Fruit fly (Drosophila melanogaster) whole organism, embryonic: ENCODE data around the gene Miox.

Experiments
- ATbp ChIP-seq: fragments of 200-800 bp; sonication (Bioruptor generic); optimal IDR thresholded peaks from 2 replicates; lab custom pipeline; 2017; ENCODE audit warnings: missing biosample characterization, mild to moderate bottlenecking, missing genetic modification characterization, missing genetic modification reagents
- Ada2b ChIP-seq: fragments of 200-800 bp; sonication (Bioruptor generic); IDR thresholded peaks from 2 replicates; pipeline ENCODE4 v1.3.6; 2022; ENCODE audit warnings: missing biosample characterization, missing genetic modification characterization
- Atf6 ChIP-seq: fragments of 200-800 bp; sonication (Bioruptor generic); IDR thresholded peaks from 2 replicates; pipeline ENCODE4 v1.3.6; 2022; ENCODE audit warnings: missing biosample characterization, missing genetic modification characterization
- B-H2 ChIP-seq: fragments of 200-800 bp; sonication (Bioruptor generic); optimal IDR thresholded peaks from 2 replicates; lab custom pipeline; 2018; ENCODE audit warnings: missing biosample characterization, mild to moderate bottlenecking, missing genetic modification characterization
- CG10654 ChIP-seq: fragments of 200-800 bp; sonication (Bioruptor generic); optimal IDR thresholded peaks from 2 replicates; lab custom pipeline; 2016; ENCODE audit warnings: missing biosample characterization, missing genetic modification characterization
- CG10959 ChIP-seq: fragments of 200-800 bp; sonication (Bioruptor generic); IDR thresholded peaks from 2 replicates; pipeline ENCODE4 v1.3.6; 2022; ENCODE audit warnings: missing biosample characterization, missing genetic modification characterization
- CG12104 ChIP-seq: fragments of 200-800 bp; sonication (Bioruptor generic); optimal IDR thresholded peaks from 3 replicates; lab custom pipeline; 2016; ENCODE audit warnings: missing biosample characterization, missing genetic modification characterization
- CG12744 ChIP-seq: fragments of 200-800 bp; sonication (Bioruptor generic); optimal IDR thresholded peaks from 2 replicates; lab custom pipeline; 2016; ENCODE audit warnings: missing biosample characterization, missing genetic modification characterization
- CG13775 ChIP-seq: fragments of 200-800 bp; sonication (Bioruptor generic); optimal IDR thresholded peaks from 3 replicates; lab custom pipeline; 2017; ENCODE audit warnings: missing biosample characterization, mild to moderate bottlenecking, missing genetic modification characterization
- CG14860 ChIP-seq: fragments of 200-800 bp; sonication (Bioruptor generic); IDR thresholded peaks from 3 replicates; pipeline ENCODE4 v1.3.6; 2022; ENCODE audit warnings: missing biosample characterization, missing genetic modification characterization; ENCODE audit not compliant: partially characterized antibody
- CG2678 ChIP-seq: fragments of 200-800 bp; sonication (Bioruptor generic); optimal IDR thresholded peaks from 3 replicates; lab custom pipeline; 2019; ENCODE audit warnings: missing biosample characterization, mild to moderate bottlenecking, missing genetic modification characterization, moderate library complexity
- CG2712 ChIP-seq: fragments of 200-800 bp; optimal IDR thresholded peaks from 3 replicates; lab custom pipeline; 2019; ENCODE audit warnings: missing biosample characterization, mild to moderate bottlenecking, missing genetic modification characterization, moderate library complexity
- CG32772 ChIP-seq: fragments of 200-800 bp; sonication (Bioruptor generic); IDR thresholded peaks from 2 replicates; pipeline ENCODE4 v1.3.6; 2022; ENCODE audit warnings: missing biosample characterization, missing genetic modification characterization
- CG4328 ChIP-seq: fragments of 200-800 bp; sonication (Bioruptor generic); optimal IDR thresholded peaks from 3 replicates; lab custom pipeline; 2017; ENCODE audit warnings: missing biosample characterization, missing genetic modification reagents, missing genetic modification characterization
- CG4424 ChIP-seq: fragments of 200-800 bp; sonication (Bioruptor generic); optimal IDR thresholded peaks from 3 replicates; lab custom pipeline; 2016; ENCODE audit warnings: missing biosample characterization, missing genetic modification characterization
- CG4730 ChIP-seq: fragments of 200-800 bp; sonication (Bioruptor generic); IDR thresholded peaks from 2 replicates; pipeline ENCODE4 v1.3.6; 2022; ENCODE audit warnings: missing biosample characterization, missing genetic modification characterization
- CG5180 ChIP-seq: fragments of 200-800 bp; sonication (Bioruptor generic); optimal IDR thresholded peaks from 3 replicates; lab custom pipeline; 2017; ENCODE audit warnings: missing biosample characterization, missing genetic modification characterization, mild to moderate bottlenecking, moderate library complexity, missing genetic modification reagents
- CG6689 ChIP-seq: fragments of 200-800 bp; sonication (Bioruptor generic); IDR thresholded peaks from 2 replicates; pipeline ENCODE4 v1.3.6; 2022; ENCODE audit warnings: missing biosample characterization, missing genetic modification characterization
- CG7987 ChIP-seq: fragments of 200-800 bp; sonication (Bioruptor generic); optimal IDR thresholded peaks from 2 replicates; lab custom pipeline; 2018; ENCODE audit warnings: missing biosample characterization, mild to moderate bottlenecking, missing genetic modification characterization, moderate library complexity
- CG8924 ChIP-seq: fragments of 200-800 bp; optimal IDR thresholded peaks from 3 replicates; lab custom pipeline; 2019; ENCODE audit warnings: missing biosample characterization, mild to moderate bottlenecking, missing genetic modification characterization, moderate library complexity
- CG9797 ChIP-seq: fragments of 200-800 bp; sonication (Bioruptor generic); optimal IDR thresholded peaks from 3 replicates; lab custom pipeline; 2018; ENCODE audit warnings: missing biosample characterization, mild to moderate bottlenecking, missing genetic modification characterization
- D19B ChIP-seq: fragments of 200-800 bp; sonication (Bioruptor generic); optimal IDR thresholded peaks from 2 replicates; lab custom pipeline; 2017; ENCODE audit warnings: missing biosample characterization, mild to moderate bottlenecking, missing genetic modification characterization
- Dbx ChIP-seq: fragments of 200-800 bp; sonication (Bioruptor generic); IDR thresholded peaks from 3 replicates; pipeline ENCODE4 v1.3.6; 2022; ENCODE audit warnings: missing biosample characterization, missing genetic modification characterization
- Deaf1 ChIP-seq: fragments of 200-800 bp; optimal IDR thresholded peaks from 3 replicates; lab custom pipeline; 2019; ENCODE audit warnings: missing biosample characterization, mild to moderate bottlenecking, missing genetic modification characterization, moderate library complexity
- ERR ChIP-seq: fragments of 200-800 bp; sonication (Bioruptor generic); optimal IDR thresholded peaks from 2 replicates; lab custom pipeline; 2016; ENCODE audit warnings: missing biosample characterization, missing genetic modification characterization
- Fer3 ChIP-seq: fragments of 200-800 bp; sonication (Bioruptor generic); optimal IDR thresholded peaks from 2 replicates; lab custom pipeline; 2018; ENCODE audit warnings: missing biosample characterization, mild to moderate bottlenecking, missing genetic modification characterization, moderate library complexity
- Gug ChIP-seq: fragments of 200-800 bp; sonication (Bioruptor generic); IDR thresholded peaks from 4 replicates; pipeline ENCODE4 v1.3.6; 2022; ENCODE audit warnings: missing biosample characterization, missing genetic modification characterization
- Hmr ChIP-seq: fragments of 200-800 bp; sonication (Bioruptor generic); optimal IDR thresholded peaks from 3 replicates; lab custom pipeline; 2017; ENCODE audit warnings: mild to moderate bottlenecking, missing biosample characterization, missing genetic modification reagents, missing genetic modification characterization
- Lpt ChIP-seq: fragments of >200 bp; optimal IDR thresholded peaks from 2 replicates; lab custom pipeline; 2018; ENCODE audit warnings: missing biosample characterization, missing genetic modification characterization
- Rfx ChIP-seq: fragments of 200-800 bp; sonication (Bioruptor generic); IDR thresholded peaks from 2 replicates; pipeline ENCODE4 v1.3.6; 2022; ENCODE audit warnings: missing biosample characterization, missing genetic modification characterization
- TFAM ChIP-seq: fragments of 200-800 bp; sonication (Bioruptor generic); optimal IDR thresholded peaks from 2 replicates; lab custom pipeline; 2017; ENCODE audit warnings: missing biosample characterization, missing genetic modification characterization, inconsistent platforms
- ase ChIP-seq: fragments of 200-800 bp; sonication (Bioruptor generic); IDR thresholded peaks from 3 replicates; pipeline ENCODE4 v1.3.6; 2022; ENCODE audit warnings: missing biosample characterization, missing genetic modification characterization
- az2 ChIP-seq: fragments of 200-800 bp; sonication (Bioruptor generic); optimal IDR thresholded peaks from 3 replicates; lab custom pipeline; 2016; ENCODE audit warnings: missing biosample characterization, missing genetic modification characterization
- caup ChIP-seq: fragments of 200-800 bp; sonication (Bioruptor generic); optimal IDR thresholded peaks from 3 replicates; lab custom pipeline; 2017; ENCODE audit warnings: missing biosample characterization, mild to moderate bottlenecking, missing genetic modification characterization, moderate library complexity; ENCODE audit not compliant: severe bottlenecking
- chn ChIP-seq: fragments of 200-800 bp; sonication (Bioruptor generic); optimal IDR thresholded peaks from 2 replicates; lab custom pipeline; 2016; ENCODE audit warnings: missing biosample characterization, missing genetic modification characterization
- emc ChIP-seq: fragments of 200-800 bp; sonication (Bioruptor generic); optimal IDR thresholded peaks from 2 replicates; lab custom pipeline; 2016; ENCODE audit warnings: missing biosample characterization, missing genetic modification characterization
- gfzf ChIP-seq: fragments of 200-800 bp; sonication (Bioruptor generic); optimal IDR thresholded peaks from 2 replicates; lab custom pipeline; 2016; ENCODE audit warnings: missing biosample characterization, mild to moderate bottlenecking, missing genetic modification characterization, moderate library complexity
- kah ChIP-seq: fragments of 200-800 bp; sonication (Bioruptor generic); optimal IDR thresholded peaks from 2 replicates; lab custom pipeline; 2018; ENCODE audit warnings: missing biosample characterization, mild to moderate bottlenecking, missing genetic modification characterization
- kni ChIP-seq: fragments of 200-800 bp; sonication (Bioruptor generic); optimal IDR thresholded peaks from 3 replicates; lab custom pipeline; 2017; ENCODE audit warnings: mild to moderate bottlenecking, missing biosample characterization, missing genetic modification reagents, missing genetic modification characterization
- knrl ChIP-seq: fragments of 200-800 bp; sonication (Bioruptor generic); IDR thresholded peaks from 3 replicates; pipeline ENCODE4 v1.3.6; 2022; ENCODE audit warnings: missing biosample characterization, missing genetic modification characterization; ENCODE audit not compliant: partially characterized antibody
- lbe ChIP-seq: fragments of 200-800 bp; sonication (Bioruptor generic); optimal IDR thresholded peaks from 2 replicates; lab custom pipeline; 2016; ENCODE audit warnings: missing biosample characterization, mild to moderate bottlenecking, missing genetic modification characterization
- maf-S ChIP-seq: fragments of 200-800 bp; sonication (Bioruptor generic); optimal IDR thresholded peaks from 2 replicates; lab custom pipeline; 2016; ENCODE audit warnings: missing biosample characterization, missing genetic modification characterization
- pb ChIP-seq: fragments of 200-800 bp; sonication (Bioruptor generic); optimal IDR thresholded peaks from 3 replicates; lab custom pipeline; 2016; ENCODE audit warnings: missing biosample characterization, missing genetic modification characterization
- seq ChIP-seq: fragments of 200-800 bp; sonication (Bioruptor generic); IDR thresholded peaks from 2 replicates; pipeline ENCODE4 v1.3.6; 2022; ENCODE audit warnings: missing biosample characterization, missing genetic modification characterization
- slou ChIP-seq: fragments of 200-800 bp; sonication (Bioruptor generic); optimal IDR thresholded peaks from 3 replicates; lab custom pipeline; 2016; ENCODE audit warnings: missing biosample characterization, missing genetic modification characterization
- sna ChIP-seq: fragments of 200-800 bp; sonication (Bioruptor generic); IDR thresholded peaks from 2 replicates; pipeline ENCODE4 v1.3.6; 2022; ENCODE audit warnings: missing biosample characterization, missing genetic modification characterization; ENCODE audit not compliant: partially characterized antibody
- tgo ChIP-seq: fragments of 200-800 bp; sonication (Bioruptor generic); IDR thresholded peaks from 3 replicates; pipeline ENCODE4 v1.3.6; 2022; ENCODE audit warnings: missing biosample characterization, missing genetic modification characterization
- trem ChIP-seq: fragments of 200-800 bp; optimal IDR thresholded peaks from 3 replicates; lab custom pipeline; 2019; ENCODE audit warnings: missing biosample characterization, mild to moderate bottlenecking, missing genetic modification characterization, moderate library complexity
- trh ChIP-seq: fragments of 200-800 bp; sonication (Bioruptor generic); optimal IDR thresholded peaks from 2 replicates; lab custom pipeline; 2016; ENCODE audit warnings: missing biosample characterization, missing genetic modification characterization
- unpg ChIP-seq: fragments of 200-800 bp; sonication (Bioruptor generic); optimal IDR thresholded peaks from 3 replicates; lab custom pipeline; 2018; ENCODE audit warnings: missing biosample characterization, mild to moderate bottlenecking, missing genetic modification characterization, moderate library complexity
- zfh2 ChIP-seq: fragments of 200-800 bp; sonication (Bioruptor generic); optimal IDR thresholded peaks from 2 replicates; lab custom pipeline; 2016; ENCODE audit warnings: missing biosample characterization, missing genetic modification characterization

The Miox gene

dm6 chr3L:12136630-12137029, 48.2 kb upstream of the Miox start, which contains the start of the genes CG5645 and Atg12 (continued):
- peak; percentile 33 for TF ChIP-seq lbe
- peak; percentile 93 for TF ChIP-seq sna
- TF ChIP-seq knrl (GFP tag; lab: Robert Waterston, UW), result peak; percentile 84
- TF ChIP-seq kni (GFP tag; lab: Kevin White, UChicago), result no peak
- peak; percentile 69; the same call in 1 of the 2 replicates for TF ChIP-seq Rfx (GFP tag; lab: Robert Waterston, UW)
- TF ChIP-seq CG10654 (GFP tag; lab: Kevin White, UChicago), result peak; percentile 41
- peak; percentile 73 for TF ChIP-seq unpg (GFP tag; lab: Kevin White, UChicago)
- TF ChIP-seq CG12104 (GFP tag; lab: Kevin White, UChicago), result peak; percentile 39
- peak; percentile 80 for TF ChIP-seq CG14860 (GFP tag; lab: Robert Waterston, UW)
- TF ChIP-seq CG10959 (GFP tag; lab: Robert Waterston, UW), result no peak
- TF ChIP-seq slou, result peak; percentile 56
- no peak for TF ChIP-seq emc (GFP tag; lab: Kevin White, UChicago)
- TF ChIP-seq Atf6 (GFP tag; lab: Robert Waterston, UW), result peak; percentile 61; the same call in 1 of the 2 replicates
- peak; percentile 59; the same call in 1 of the 2 replicates for TF ChIP-seq Ada2b (GFP tag; lab: Robert Waterston, UW)
- peak; percentile 44 for TF ChIP-seq caup (GFP tag; lab: Kevin White, UChicago)
- no peak for TF ChIP-seq CG12744 (GFP tag; lab: Kevin White, UChicago)
- peak; percentile 24 for TF ChIP-seq Deaf1 (tag; lab: Kevin White, UChicago)
- no peak for TF ChIP-seq CG5180 (GFP tag; lab: Kevin White, UChicago)
- peak; percentile 46 for TF ChIP-seq CG2678 (tag; lab: Kevin White, UChicago)
- no peak for TF ChIP-seq kah (GFP tag; lab: Kevin White, UChicago)
- no peak for TF ChIP-seq trh
- no peak for TF ChIP-seq pb (GFP tag; lab: Kevin White, UChicago)
- TF ChIP-seq Gug (GFP tag; lab: Robert Waterston, UW), result 0 out of 4 replicates have a peak, but pooled peaks have one; percentile 14
- peak; percentile 49 for TF ChIP-seq CG4424
- TF ChIP-seq ase (GFP tag; lab: Robert Waterston, UW), result peak; percentile 47; the same call in 2 of the 3 replicates
- peak; percentile 46 for TF ChIP-seq CG7987 (GFP tag; lab: Kevin White, UChicago)
- no peak for TF ChIP-seq CG9797 (GFP tag; lab: Kevin White, UChicago)
- 0 out of 2 replicates have a peak, but pooled peaks have one; percentile 16 for TF ChIP-seq seq (GFP tag; lab: Robert Waterston, UW)
- peak; percentile 49 for TF ChIP-seq CG4328 (GFP tag; lab: Kevin White, UChicago)
- TF ChIP-seq CG13775 (GFP tag; lab: Kevin White, UChicago), result peak; percentile 27
- peak; percentile 48 for TF ChIP-seq CG4730 (GFP tag; lab: Robert Waterston, UW)
- no peak for TF ChIP-seq TFAM (GFP tag; lab: Kevin White, UChicago)
- TF ChIP-seq CG2712, result peak; percentile 80
- TF ChIP-seq Lpt (GFP tag; lab: Kevin White, UChicago), result no peak
- TF ChIP-seq Dbx (GFP tag; lab: Robert Waterston, UW), result peak; percentile 73; the same call in 2 of the 3 replicates
- TF ChIP-seq CG32772, result no peak
- TF ChIP-seq az2 (GFP tag; lab: Kevin White, UChicago), result peak; percentile 49
- TF ChIP-seq ERR, result no peak
- TF ChIP-seq gfzf, result peak; percentile 1
- TF ChIP-seq tgo (GFP tag; lab: Robert Waterston, UW), result peak; percentile 65; the same call in 2 of the 3 replicates
- no peak for TF ChIP-seq chn (GFP tag; lab: Kevin White, UChicago)
- TF ChIP-seq Hmr (GFP tag; lab: Kevin White, UChicago), result peak; percentile 44
- no peak for TF ChIP-seq D19B (GFP tag; lab: Kevin White, UChicago)
- peak; percentile 21 for TF ChIP-seq zfh2
- peak; percentile 11 for TF ChIP-seq maf-S (GFP tag; lab: Kevin White, UChicago)
- peak; percentile 62 for TF ChIP-seq trem (tag; lab: Kevin White, UChicago)
- TF ChIP-seq CG8924 (tag; lab: Kevin White, UChicago), result peak; percentile 61
- TF ChIP-seq ATbp, result peak; percentile 49
- peak; percentile 54 for TF ChIP-seq B-H2 (GFP tag; lab: Kevin White, UChicago)
- TF ChIP-seq Fer3 (tag; lab: Kevin White, UChicago), result peak; percentile 64
- TF ChIP-seq CG6689 (GFP tag; lab: Robert Waterston, UW), result peak; percentile 34; the same call in 1 of the 2 replicates
